Fruit fly (Drosophila melanogaster) whole organism, embryonic: ENCODE data around the gene CG6652.

Experiments used
- Abd-B ChIP-seq: fragments of 200-800 bp; sonication (Bioruptor generic); optimal IDR thresholded peaks from 2 replicates; lab custom pipeline; 2018; ENCODE audit warnings: missing biosample characterization, mild to moderate bottlenecking, missing genetic modification characterization, moderate library complexity
- B-H1 ChIP-seq: fragments of 200-800 bp; sonication (Bioruptor generic); IDR thresholded peaks from 3 replicates; pipeline ENCODE4 v1.3.6; 2022; ENCODE audit warnings: missing biosample characterization, missing genetic modification characterization
- Bgb ChIP-seq: fragments of 200-800 bp; sonication (Bioruptor generic); IDR thresholded peaks from 2 replicates; pipeline ENCODE4 v1.3.6; 2022; ENCODE audit warnings: missing biosample characterization, missing genetic modification characterization; ENCODE audit not compliant: partially characterized antibody
- CG10209 ChIP-seq: fragments of 200-800 bp; sonication (Bioruptor generic); optimal IDR thresholded peaks from 3 replicates; lab custom pipeline; 2017; ENCODE audit warnings: missing biosample characterization, mild to moderate bottlenecking, missing genetic modification characterization, missing genetic modification reagents
- CG11560 ChIP-seq: fragments of 200-800 bp; sonication (Bioruptor generic); IDR thresholded peaks from 3 replicates; pipeline ENCODE4 v1.3.6; 2022; ENCODE audit warnings: missing biosample characterization, missing genetic modification characterization
- CG12104 ChIP-seq: fragments of 200-800 bp; sonication (Bioruptor generic); optimal IDR thresholded peaks from 3 replicates; lab custom pipeline; 2016; ENCODE audit warnings: missing biosample characterization, missing genetic modification characterization
- CG12299 ChIP-seq: fragments of 200-800 bp; sonication (Bioruptor generic); optimal IDR thresholded peaks from 2 replicates; lab custom pipeline; 2018; ENCODE audit warnings: missing biosample characterization, mild to moderate bottlenecking, missing genetic modification characterization
- CG13123 ChIP-seq: fragments of 200-800 bp; sonication (Bioruptor generic); optimal IDR thresholded peaks from 2 replicates; lab custom pipeline; 2016; ENCODE audit warnings: missing biosample characterization, missing genetic modification characterization
- CG14860 ChIP-seq: fragments of 200-800 bp; sonication (Bioruptor generic); IDR thresholded peaks from 3 replicates; pipeline ENCODE4 v1.3.6; 2022; ENCODE audit warnings: missing biosample characterization, missing genetic modification characterization; ENCODE audit not compliant: partially characterized antibody
- CG18262 ChIP-seq: fragments of 200-800 bp; optimal IDR thresholded peaks from 3 replicates; lab custom pipeline; 2019; ENCODE audit warnings: missing biosample characterization, mild to moderate bottlenecking, missing genetic modification characterization, moderate library complexity
- CG30020 ChIP-seq: fragments of 200-800 bp; optimal IDR thresholded peaks from 2 replicates; lab custom pipeline; 2019; ENCODE audit warnings: missing biosample characterization, mild to moderate bottlenecking, missing genetic modification characterization, moderate library complexity
- CG34422 ChIP-seq: fragments of 200-800 bp; sonication (Bioruptor generic); IDR thresholded peaks from 3 replicates; pipeline ENCODE4 v1.3.6; 2022; ENCODE audit warnings: missing biosample characterization, missing genetic modification characterization
- CG4820 ChIP-seq: fragments of 200-800 bp; sonication (Bioruptor generic); optimal IDR thresholded peaks from 3 replicates; lab custom pipeline; 2016; ENCODE audit warnings: missing biosample characterization, missing genetic modification characterization
- CG7963 ChIP-seq: fragments of 200-800 bp; sonication (Bioruptor generic); IDR thresholded peaks from 3 replicates; pipeline ENCODE4 v1.3.6; 2022; ENCODE audit warnings: missing biosample characterization, missing genetic modification characterization; ENCODE audit not compliant: partially characterized antibody
- CG8765 ChIP-seq: fragments of 200-800 bp; sonication (Bioruptor generic); IDR thresholded peaks from 2 replicates; pipeline ENCODE4 v1.3.6; 2022; ENCODE audit warnings: missing biosample characterization, missing genetic modification characterization
- CG8944 ChIP-seq: fragments of 200-800 bp; sonication (Bioruptor generic); optimal IDR thresholded peaks from 3 replicates; lab custom pipeline; 2016; ENCODE audit warnings: missing biosample characterization, missing genetic modification characterization
- CG9932 ChIP-seq: fragments of 200-800 bp; sonication (Bioruptor generic); IDR thresholded peaks from 2 replicates; pipeline ENCODE4 v1.3.6; 2022; ENCODE audit warnings: missing biosample characterization, missing genetic modification characterization
- Dek ChIP-seq: fragments of 200-800 bp; sonication (Bioruptor generic); optimal IDR thresholded peaks from 3 replicates; lab custom pipeline; 2019; ENCODE audit warnings: missing biosample characterization, mild to moderate bottlenecking, missing genetic modification characterization, moderate library complexity
- Dfd ChIP-seq, 2 experiments: fragments of >200 bp; optimal IDR thresholded peaks; 2 replicates each; lab custom pipeline; 2017; ENCODE audit warnings: missing biosample characterization in 2 of 2, missing genetic modification characterization in 2 of 2
- Dip2 ChIP-seq: fragments of 200-800 bp; sonication (Bioruptor generic); IDR thresholded peaks from 2 replicates; pipeline ENCODE4 v1.3.6; 2022; ENCODE audit warnings: missing biosample characterization, missing genetic modification characterization
- Dll ChIP-seq: fragments of 200-800 bp; sonication (Bioruptor generic); IDR thresholded peaks from 4 replicates; pipeline ENCODE4 v1.3.6; 2022; ENCODE audit warnings: missing biosample characterization, missing genetic modification characterization; ENCODE audit not compliant: partially characterized antibody
- Elba2 ChIP-seq: fragments of 200-800 bp; sonication (Bioruptor generic); optimal IDR thresholded peaks from 3 replicates; lab custom pipeline; 2016; ENCODE audit warnings: missing biosample characterization, missing genetic modification characterization
- Gsc ChIP-seq: fragments of 200-800 bp; sonication (Bioruptor generic); IDR thresholded peaks from 2 replicates; pipeline ENCODE4 v1.3.6; 2022; ENCODE audit warnings: missing biosample characterization, missing genetic modification characterization
- HLH4C ChIP-seq: fragments of 200-800 bp; sonication (Bioruptor generic); IDR thresholded peaks from 3 replicates; pipeline ENCODE4 v1.3.6; 2022; ENCODE audit warnings: missing biosample characterization, missing genetic modification characterization; ENCODE audit not compliant: partially characterized antibody
- MBD-R2 ChIP-seq: fragments of 200-800 bp; sonication (Bioruptor generic); IDR thresholded peaks from 2 replicates; pipeline ENCODE4 v1.3.6; 2022; ENCODE audit warnings: missing biosample characterization, missing genetic modification characterization
- NC2β ChIP-seq: fragments of 200-800 bp; sonication (Bioruptor generic); optimal IDR thresholded peaks from 2 replicates; lab custom pipeline; 2016; ENCODE audit warnings: missing biosample characterization, missing genetic modification characterization
- NfI ChIP-seq: fragments of 200-800 bp; sonication (Bioruptor generic); optimal IDR thresholded peaks from 3 replicates; lab custom pipeline; 2018; ENCODE audit warnings: missing biosample characterization, mild to moderate bottlenecking, missing genetic modification characterization, moderate library complexity
- Opbp ChIP-seq: fragments of 200-800 bp; sonication (Bioruptor generic); IDR thresholded peaks from 3 replicates; pipeline ENCODE4 v1.3.6; 2022; ENCODE audit warnings: missing biosample characterization, missing genetic modification characterization; ENCODE audit not compliant: partially characterized antibody
- Pdp1 ChIP-seq, 2 experiments: fragments of 200-800 bp; sonication (Bioruptor generic); optimal IDR thresholded peaks; 3 replicates each; lab custom pipeline; 2016; ENCODE audit warnings: missing biosample characterization in 2 of 2, missing genetic modification characterization in 2 of 2, mild to moderate bottlenecking in 1 of 2, moderate library complexity in 1 of 2
- Xrp1 ChIP-seq: fragments of 200-800 bp; sonication (Bioruptor generic); IDR thresholded peaks from 2 replicates; pipeline ENCODE4 v1.3.6; 2022; ENCODE audit warnings: missing biosample characterization, missing genetic modification characterization
- ap ChIP-seq: fragments of 200-800 bp; sonication (Bioruptor generic); IDR thresholded peaks from 2 replicates; pipeline ENCODE4 v1.3.6; 2022; ENCODE audit warnings: missing biosample characterization, missing genetic modification characterization
- caup ChIP-seq: fragments of 200-800 bp; sonication (Bioruptor generic); optimal IDR thresholded peaks from 3 replicates; lab custom pipeline; 2017; ENCODE audit warnings: missing biosample characterization, mild to moderate bottlenecking, missing genetic modification characterization, moderate library complexity; ENCODE audit not compliant: severe bottlenecking
- crp ChIP-seq, 2 experiments: fragments of 200-800 bp; sonication (Bioruptor generic); optimal IDR thresholded peaks; 2 replicates in 1 of 2; 3 replicates in 1 of 2; lab custom pipeline; 2017; ENCODE audit warnings: missing biosample characterization in 2 of 2, missing genetic modification characterization in 2 of 2, mild to moderate bottlenecking in 1 of 2, moderate library complexity in 1 of 2
- dysf ChIP-seq: fragments of 200-800 bp; sonication (Bioruptor generic); IDR thresholded peaks from 3 replicates; pipeline ENCODE4 v1.3.6; 2022; ENCODE audit warnings: missing biosample characterization, missing genetic modification characterization
- ems ChIP-seq: fragments of 200-800 bp; sonication (Bioruptor generic); optimal IDR thresholded peaks from 3 replicates; lab custom pipeline; 2016; ENCODE audit warnings: missing biosample characterization, missing genetic modification characterization
- gem ChIP-seq: fragments of 200-800 bp; sonication (Bioruptor generic); optimal IDR thresholded peaks from 2 replicates; lab custom pipeline; 2019; ENCODE audit warnings: missing biosample characterization, mild to moderate bottlenecking, missing genetic modification characterization, moderate library complexity
- grau ChIP-seq: fragments of 200-800 bp; optimal IDR thresholded peaks from 3 replicates; lab custom pipeline; 2019; ENCODE audit warnings: missing biosample characterization, mild to moderate bottlenecking, missing genetic modification characterization, moderate library complexity
- gro ChIP-seq: fragments of 200-800 bp; sonication (Bioruptor generic); optimal IDR thresholded peaks from 2 replicates; lab custom pipeline; 2016; ENCODE audit warnings: missing biosample characterization, missing genetic modification characterization
- gsb ChIP-seq: fragments of 200-800 bp; sonication (Bioruptor generic); IDR thresholded peaks from 2 replicates; pipeline ENCODE4 v1.3.6; 2022; ENCODE audit warnings: missing biosample characterization, missing genetic modification characterization
- lilli ChIP-seq: fragments of 200-800 bp; sonication (Bioruptor generic); optimal IDR thresholded peaks from 3 replicates; lab custom pipeline; 2016; ENCODE audit warnings: missing biosample characterization, missing genetic modification characterization
- nom ChIP-seq: fragments of 200-800 bp; sonication (Bioruptor generic); optimal IDR thresholded peaks from 2 replicates; lab custom pipeline; 2017; ENCODE audit warnings: missing biosample characterization, missing genetic modification characterization, mild to moderate bottlenecking, moderate library complexity, missing genetic modification reagents
- otp ChIP-seq: fragments of 200-800 bp; sonication (Bioruptor generic); IDR thresholded peaks from 3 replicates; pipeline ENCODE4, ENCODE4 v1.3.6; 2022; ENCODE audit warnings: missing biosample characterization, missing genetic modification characterization
- pan ChIP-seq, 4 experiments: fragments of >200 bp in 3 of 4; fragments of 200-800 bp in 1 of 4; sonication (Bioruptor generic) in 1 of 4; optimal IDR thresholded peaks in 3 of 4; IDR thresholded peaks in 1 of 4; 2 replicates each; pipeline versions ENCODE4 v1.3.6 to Lab custom; 2017 to 2022; ENCODE audit warnings: missing biosample characterization in 2 of 4, missing genetic modification characterization in 2 of 4, mixed read lengths in 1 of 4
- pita ChIP-seq: fragments of 200-800 bp; sonication (Bioruptor generic); optimal IDR thresholded peaks from 2 replicates; lab custom pipeline; 2017; ENCODE audit warnings: missing biosample characterization, mild to moderate bottlenecking, missing genetic modification characterization
- pnt ChIP-seq: fragments of 200-800 bp; sonication (Bioruptor generic); optimal IDR thresholded peaks from 3 replicates; lab custom pipeline; 2016; ENCODE audit warnings: missing biosample characterization, missing genetic modification characterization
- ro ChIP-seq: fragments of 200-800 bp; sonication (Bioruptor generic); IDR thresholded peaks from 2 replicates; pipeline ENCODE4 v1.3.6; 2022; ENCODE audit warnings: missing biosample characterization, missing genetic modification characterization
- stc ChIP-seq: fragments of 200-800 bp; sonication (Bioruptor generic); IDR thresholded peaks from 2 replicates; pipeline ENCODE4 v1.3.6; 2022; ENCODE audit warnings: missing biosample characterization, missing genetic modification characterization
- tx ChIP-seq: fragments of 200-800 bp; sonication (Bioruptor generic); optimal IDR thresholded peaks from 2 replicates; lab custom pipeline; 2016; ENCODE audit warnings: missing biosample characterization, missing genetic modification characterization
- unc-4 ChIP-seq: fragments of 200-800 bp; sonication (Bioruptor generic); IDR thresholded peaks from 2 replicates; pipeline ENCODE4 v1.3.6; 2022; ENCODE audit warnings: missing biosample characterization, missing genetic modification characterization; ENCODE audit not compliant: partially characterized antibody
- vfl ChIP-seq: fragments of 200-800 bp; sonication (Bioruptor generic); optimal IDR thresholded peaks from 2 replicates; lab custom pipeline; 2016; ENCODE audit warnings: missing biosample characterization, missing genetic modification characterization

CG6652 gene

dm6 chr3L:17016576-17016917, 6.1 kb downstream of the CG6652 start:
- no peak for TF ChIP-seq pan (optimal IDR thresholded peaks at IDR 0.05; lab: Kevin White, UChicago)
- TF ChIP-seq pan (GFP tag; optimal IDR thresholded peaks at IDR 0.05 in 1 of 2, IDR thresholded peaks at IDR 0.05 in 1 of 2), result peak in 1 of 2 experiments; percentile 1
- no peak for TF ChIP-seq CG12299 (tag; lab: Kevin White, UChicago)
- no peak for TF ChIP-seq Gsc
- TF ChIP-seq CG8944 (GFP tag; lab: Kevin White, UChicago), result no peak
- peak; percentile 61; the same call in 1 of the 3 replicates for TF ChIP-seq Opbp (GFP tag; lab: Robert Waterston, UW)
- TF ChIP-seq gsb (GFP tag; lab: Robert Waterston, UW), result no peak
- no peak for TF ChIP-seq tx (GFP tag; lab: Kevin White, UChicago)
- no peak for TF ChIP-seq CG8765 (GFP tag; lab: Robert Waterston, UW)
- TF ChIP-seq nom (GFP tag; lab: Kevin White, UChicago), result no peak
- TF ChIP-seq otp, result no peak
- TF ChIP-seq CG4820 (GFP tag; lab: Kevin White, UChicago), result no peak
- no peak for TF ChIP-seq NC2β (GFP tag; lab: Kevin White, UChicago)
- peak; percentile 53 for TF ChIP-seq MBD-R2 (GFP tag; lab: Robert Waterston, UW)
- TF ChIP-seq CG10209 (GFP tag; lab: Kevin White, UChicago), result no peak
- no peak for TF ChIP-seq NfI (GFP tag; lab: Kevin White, UChicago)
- TF ChIP-seq gem (tag; lab: Kevin White, UChicago), result no peak
- TF ChIP-seq gro (GFP tag; lab: Kevin White, UChicago), result no peak
- no peak for TF ChIP-seq stc (GFP tag; lab: Robert Waterston, UW)
- TF ChIP-seq grau (tag; lab: Kevin White, UChicago), result no peak
- no peak for TF ChIP-seq dysf (GFP tag; lab: Robert Waterston, UW)
- TF ChIP-seq HLH4C, result 0 out of 3 replicates have a peak, but pooled peaks have one; percentile 3
- no peak for TF ChIP-seq pnt (GFP tag; lab: Kevin White, UChicago)
- TF ChIP-seq caup (GFP tag; lab: Kevin White, UChicago), result no peak
- TF ChIP-seq B-H1, result no peak
- TF ChIP-seq Elba2 (GFP tag; lab: Kevin White, UChicago), result no peak
- TF ChIP-seq unc-4 (GFP tag; lab: Robert Waterston, UW), result peak; percentile 9; the same call in 1 of the 2 replicates
- no peak for TF ChIP-seq ro (GFP tag; lab: Robert Waterston, UW)
- TF ChIP-seq CG34422 (GFP tag; lab: Robert Waterston, UW), result no peak; the same call in 2 of the 3 replicates
- no peak for TF ChIP-seq ems (GFP tag; lab: Kevin White, UChicago)
- TF ChIP-seq CG30020 (tag; lab: Kevin White, UChicago), result no peak
- TF ChIP-seq Bgb (GFP tag; lab: Robert Waterston, UW), result peak; percentile 4; the same call in 1 of the 2 replicates
- TF ChIP-seq vfl (GFP tag; lab: Kevin White, UChicago), result no peak
- no peak for TF ChIP-seq Pdp1 (GFP tag; optimal IDR thresholded peaks at IDR 0.05; lab: Kevin White, UChicago)
- no peak for TF ChIP-seq CG12104
- no peak for TF ChIP-seq Abd-B (GFP tag; lab: Kevin White, UChicago)
- 0 out of 4 replicates have a peak, but pooled peaks have one; percentile 1 for TF ChIP-seq Dll (GFP tag; lab: Robert Waterston, UW)
- TF ChIP-seq CG11560 (tag; lab: Robert Waterston, UW), result no peak
- TF ChIP-seq CG18262 (tag; lab: Kevin White, UChicago), result no peak
- no peak for TF ChIP-seq ap (GFP tag; lab: Robert Waterston, UW)
- TF ChIP-seq crp (GFP tag; optimal IDR thresholded peaks at IDR 0.05; lab: Kevin White, UChicago), result no peak
- TF ChIP-seq Dfd (GFP tag; optimal IDR thresholded peaks at IDR 0.05; lab: Kevin White, UChicago), result no peak
- TF ChIP-seq Dek (tag; lab: Kevin White, UChicago), result no peak
- TF ChIP-seq CG14860 (GFP tag; lab: Robert Waterston, UW), result 0 out of 3 replicates have a peak, but pooled peaks have one; percentile 45
- no peak for TF ChIP-seq CG13123
- no peak for TF ChIP-seq CG7963 (GFP tag; lab: Robert Waterston, UW)
- TF ChIP-seq Dip2 (GFP tag; lab: Robert Waterston, UW), result no peak
- no peak for TF ChIP-seq CG9932 (GFP tag; lab: Robert Waterston, UW)
- no peak for TF ChIP-seq lilli
- TF ChIP-seq pita (GFP tag; lab: Kevin White, UChicago), result no peak
- TF ChIP-seq Xrp1 (GFP tag; lab: Robert Waterston, UW), result no peak
